Worm (Caenorhabditis elegans) whole organism, young adult: ENCODE results near the gene T02C12.5.
A peak's percentile ranks its signal among the peaks of the same experiment; 100 is the strongest.

Experiments used
- B0019.2 ChIP-seq: fragments of 200-800 bp; sonication (Bioruptor generic); conservative IDR thresholded peaks from 2 replicates; pipeline ENCODE4 v1.3.6; 2022; ENCODE audit warnings: missing genetic modification reagents, missing genetic modification characterization, missing compliant biosample characterization
- B0261.1 ChIP-seq: sonication (generic microtip); optimal IDR thresholded peaks from 2 replicates; lab custom pipeline; 2016; ENCODE audit warnings: mild to moderate bottlenecking, missing genetic modification characterization, moderate library complexity, missing compliant biosample characterization
- B0336.3 ChIP-seq: fragments of 200-800 bp; sonication (Bioruptor generic); IDR thresholded peaks from 2 replicates; pipeline ENCODE4 v1.3.6; 2022; ENCODE audit warnings: missing genetic modification characterization, missing compliant biosample characterization
- C06A6.2 ChIP-seq: fragments of 200-800 bp; sonication (Bioruptor generic); conservative IDR thresholded peaks from 2 replicates; pipeline ENCODE4 v1.3.6; 2022; ENCODE audit warnings: missing genetic modification characterization, missing compliant biosample characterization
- F33H1.4 ChIP-seq: fragments of 200-800 bp; sonication (Bioruptor generic); IDR thresholded peaks from 2 replicates; pipeline ENCODE4 v1.3.6; 2022; ENCODE audit warnings: missing genetic modification reagents, missing genetic modification characterization, missing compliant biosample characterization
- F37B4.10 ChIP-seq: fragments of 200-800 bp; sonication (Bioruptor generic); IDR thresholded peaks from 2 replicates; pipeline ENCODE4 v1.3.6; 2022; ENCODE audit warnings: missing genetic modification characterization, missing compliant biosample characterization
- F39B2.1 ChIP-seq: fragments of 200-800 bp; sonication (Bioruptor generic); IDR thresholded peaks from 2 replicates; pipeline ENCODE4 v1.3.6; 2022; ENCODE audit warnings: missing genetic modification reagents, missing genetic modification characterization, missing compliant biosample characterization
- F49E8.2 ChIP-seq: sonication (generic microtip); optimal IDR thresholded peaks from 3 replicates; lab custom pipeline; 2017; ENCODE audit warnings: missing genetic modification characterization, mild to moderate bottlenecking, missing compliant biosample characterization, antibody characterized with exemption, moderate library complexity; ENCODE audit not compliant: insufficient read depth
- F57A8.1 ChIP-seq: fragments of 200-800 bp; sonication (Bioruptor generic); optimal IDR thresholded peaks from 2 replicates; lab custom pipeline; 2018; ENCODE audit warnings: mild to moderate bottlenecking, missing genetic modification characterization, moderate library complexity, missing compliant biosample characterization
- F57C9.4 ChIP-seq: sonication (generic microtip); optimal IDR thresholded peaks from 2 replicates; lab custom pipeline; 2017; ENCODE audit warnings: mild to moderate bottlenecking, missing genetic modification characterization, missing compliant biosample characterization
- K11D2.4 ChIP-seq: fragments of 200-800 bp; sonication (Bioruptor generic); IDR thresholded peaks from 2 replicates; pipeline ENCODE4 v1.3.6; 2022; ENCODE audit warnings: missing genetic modification reagents, missing genetic modification characterization, missing compliant biosample characterization
- Y53F4B.3 ChIP-seq: fragments of 200-800 bp; sonication (Bioruptor generic); IDR thresholded peaks from 2 replicates; pipeline ENCODE4 v1.3.6; 2022; ENCODE audit warnings: missing genetic modification reagents, missing genetic modification characterization, missing compliant biosample characterization
- Y53G8AR.9 ChIP-seq: fragments of 200-800 bp; sonication (Bioruptor generic); conservative IDR thresholded peaks from 2 replicates; pipeline ENCODE4 v1.3.6; 2022; ENCODE audit warnings: missing genetic modification reagents, missing genetic modification characterization, missing compliant biosample characterization
- Y56A3A.18 ChIP-seq: fragments of 200-800 bp; sonication (Bioruptor generic); IDR thresholded peaks from 2 replicates; pipeline ENCODE4 v1.3.6; 2022; ENCODE audit warnings: missing genetic modification reagents, missing genetic modification characterization, missing compliant biosample characterization
- Y67H2A.10 ChIP-seq: fragments of 200-800 bp; sonication (Bioruptor generic); conservative IDR thresholded peaks from 2 replicates; pipeline ENCODE4 v1.3.6; 2022; ENCODE audit warnings: missing genetic modification reagents, missing genetic modification characterization, missing compliant biosample characterization
- akir-1 ChIP-seq: fragments of 200-800 bp; sonication (Bioruptor generic); optimal IDR thresholded peaks from 2 replicates; lab custom pipeline; 2018; ENCODE audit warnings: mild to moderate bottlenecking, missing genetic modification characterization, moderate library complexity, missing compliant biosample characterization
- ama-1 ChIP-seq, 3 experiments: fragments of 150-350 bp in 1 of 3; sonication (generic microtip) in 2 of 3; optimal IDR thresholded peaks; 2 replicates each; lab custom pipeline; 2014 to 2018; ENCODE audit warnings: missing biosample characterization in 2 of 3, missing genetic modification characterization in 2 of 3, missing genetic modification reagents in 2 of 3
- aptf-2 ChIP-seq: fragments of 200-800 bp; sonication (Bioruptor generic); conservative IDR thresholded peaks from 2 replicates; pipeline ENCODE4 v1.3.6; 2022; ENCODE audit warnings: missing genetic modification reagents, missing genetic modification characterization, missing compliant biosample characterization
- attf-3 ChIP-seq: fragments of 200-800 bp; sonication (Bioruptor generic); conservative IDR thresholded peaks from 2 replicates; pipeline ENCODE4 v1.3.6; 2022; ENCODE audit warnings: missing genetic modification reagents, missing genetic modification characterization, missing compliant biosample characterization
- bed-1 ChIP-seq: fragments of 200-800 bp; sonication (Bioruptor generic); IDR thresholded peaks from 2 replicates; pipeline ENCODE4 v1.3.6; 2022; ENCODE audit warnings: missing genetic modification reagents, missing genetic modification characterization, missing compliant biosample characterization
- bed-2 ChIP-seq: fragments of 200-800 bp; sonication (Bioruptor generic); IDR thresholded peaks from 2 replicates; pipeline ENCODE4 v1.3.6; 2022; ENCODE audit warnings: missing genetic modification reagents, missing genetic modification characterization, missing compliant biosample characterization
- cebp-1 ChIP-seq, 2 experiments: fragments of 200-800 bp in 1 of 2; sonication (Bioruptor generic) in 1 of 2; sonication (generic microtip) in 1 of 2; IDR thresholded peaks in 1 of 2; optimal IDR thresholded peaks in 1 of 2; 2 replicates each; pipeline versions ENCODE4 v1.3.6 to Lab custom; 2017 to 2022; ENCODE audit warnings: missing compliant biosample characterization in 2 of 2, missing genetic modification characterization in 2 of 2, mild to moderate bottlenecking in 1 of 2, missing genetic modification reagents in 1 of 2, moderate library complexity in 1 of 2
- ceh-58 ChIP-seq: fragments of 200-800 bp; sonication (Bioruptor generic); IDR thresholded peaks from 2 replicates; pipeline ENCODE4 v1.3.6; 2022; ENCODE audit warnings: missing genetic modification characterization, missing compliant biosample characterization
- die-1 ChIP-seq: sonication (generic microtip); optimal IDR thresholded peaks from 2 replicates; lab custom pipeline; 2016; ENCODE audit warnings: missing genotype, mild to moderate bottlenecking, missing genetic modification characterization, missing compliant biosample characterization
- dpff-1 ChIP-seq: sonication (generic microtip); optimal IDR thresholded peaks from 2 replicates; lab custom pipeline; 2017; ENCODE audit warnings: mild to moderate bottlenecking, missing genetic modification characterization, missing compliant biosample characterization
- egl-18 ChIP-seq: fragments of 200-800 bp; sonication (Bioruptor generic); IDR thresholded peaks from 2 replicates; pipeline ENCODE4 v1.3.6; 2022; ENCODE audit warnings: missing genetic modification reagents, missing genetic modification characterization, missing compliant biosample characterization
- ekl-4 ChIP-seq: fragments of 200-800 bp; sonication (Bioruptor generic); IDR thresholded peaks from 2 replicates; pipeline ENCODE4 v1.3.6; 2022; ENCODE audit warnings: missing genetic modification reagents, missing genetic modification characterization, missing compliant biosample characterization
- him-1 ChIP-seq: sonication (generic microtip); optimal IDR thresholded peaks from 2 replicates; lab custom pipeline; 2016; ENCODE audit warnings: missing genotype, missing genetic modification reagents, missing genetic modification characterization, missing compliant biosample characterization
- let-607 ChIP-seq, 2 experiments: fragments of 200-800 bp in 1 of 2; sonication (Bioruptor generic) in 1 of 2; sonication (generic microtip) in 1 of 2; optimal IDR thresholded peaks; 2 replicates each; lab custom pipeline; 2016 to 2018; ENCODE audit warnings: mild to moderate bottlenecking in 2 of 2, missing compliant biosample characterization in 2 of 2, missing genetic modification characterization in 2 of 2, moderate library complexity in 2 of 2, missing genotype in 1 of 2
- lin-26 ChIP-seq: fragments of 200-800 bp; sonication (Bioruptor generic); IDR thresholded peaks from 2 replicates; pipeline ENCODE4 v1.3.6; 2022; ENCODE audit warnings: missing genetic modification reagents, missing genetic modification characterization, missing compliant biosample characterization
- lin-40 ChIP-seq: sonication (generic microtip); optimal IDR thresholded peaks from 2 replicates; lab custom pipeline; 2016; ENCODE audit warnings: missing genetic modification characterization, mild to moderate bottlenecking, missing compliant biosample characterization, missing genotype, missing genetic modification reagents
- lir-1 ChIP-seq: fragments of 200-800 bp; sonication (Bioruptor generic); conservative IDR thresholded peaks from 2 replicates; pipeline ENCODE4 v1.3.6; 2022; ENCODE audit warnings: missing genetic modification reagents, missing genetic modification characterization, missing compliant biosample characterization
- lsl-1 ChIP-seq: fragments of 200-800 bp; sonication (Bioruptor generic); optimal IDR thresholded peaks from 2 replicates; lab custom pipeline; 2018; ENCODE audit warnings: mild to moderate bottlenecking, missing genetic modification characterization, moderate library complexity, missing compliant biosample characterization
- madf-3 ChIP-seq: fragments of 200-800 bp; sonication (Bioruptor generic); IDR thresholded peaks from 2 replicates; pipeline ENCODE4 v1.3.6; 2022; ENCODE audit warnings: missing genetic modification reagents, missing genetic modification characterization, missing compliant biosample characterization
- madf-6 ChIP-seq: fragments of 200-800 bp; sonication (Bioruptor generic); IDR thresholded peaks from 2 replicates; pipeline ENCODE4 v1.3.6; 2022; ENCODE audit warnings: missing genetic modification reagents, missing genetic modification characterization, missing compliant biosample characterization
- mcd-1 ChIP-seq: fragments of 200-800 bp; sonication (Bioruptor generic); IDR thresholded peaks from 2 replicates; pipeline ENCODE4 v1.3.6; 2022; ENCODE audit warnings: missing genetic modification reagents, missing genetic modification characterization, missing compliant biosample characterization
- mxl-1 ChIP-seq: sonication (generic microtip); optimal IDR thresholded peaks from 2 replicates; lab custom pipeline; 2016; ENCODE audit warnings: missing genetic modification characterization, missing compliant biosample characterization
- nfya-1 ChIP-seq: sonication (generic microtip); optimal IDR thresholded peaks from 2 replicates; lab custom pipeline; 2017; ENCODE audit warnings: antibody characterized with exemption, missing compliant biosample characterization, missing genetic modification characterization, borderline replicate concordance; ENCODE audit not compliant: insufficient read depth
- nfyb-1 ChIP-seq: fragments of 200-800 bp; sonication (Bioruptor generic); IDR thresholded peaks from 2 replicates; pipeline ENCODE4 v1.3.6; 2022; ENCODE audit warnings: missing genetic modification reagents, missing genetic modification characterization, missing compliant biosample characterization
- nhr-120 ChIP-seq: fragments of 200-800 bp; sonication (Bioruptor generic); IDR thresholded peaks from 2 replicates; pipeline ENCODE4 v1.3.6; 2022; ENCODE audit warnings: missing genetic modification characterization, missing compliant biosample characterization
- sdz-38 ChIP-seq: sonication (generic microtip); optimal IDR thresholded peaks from 2 replicates; lab custom pipeline; 2016; ENCODE audit warnings: missing genotype, missing genetic modification characterization, missing compliant biosample characterization
- snpc-3.4 ChIP-seq: sonication (generic microtip); optimal IDR thresholded peaks from 2 replicates; lab custom pipeline; 2017; ENCODE audit warnings: missing genetic modification characterization, mild to moderate bottlenecking, missing compliant biosample characterization, antibody characterized with exemption, moderate library complexity, missing genotype, missing genetic modification reagents
- somi-1 ChIP-seq: fragments of 200-800 bp; sonication (Bioruptor generic); optimal IDR thresholded peaks from 2 replicates; lab custom pipeline; 2018; ENCODE audit warnings: mild to moderate bottlenecking, missing genetic modification characterization, missing compliant biosample characterization
- sptf-2 ChIP-seq: fragments of 200-800 bp; sonication (Bioruptor generic); optimal IDR thresholded peaks from 2 replicates; lab custom pipeline; 2018; ENCODE audit warnings: mild to moderate bottlenecking, missing genetic modification characterization, missing compliant biosample characterization
- unc-130 ChIP-seq: sonication (generic microtip); optimal IDR thresholded peaks from 2 replicates; lab custom pipeline; 2016; ENCODE audit warnings: missing genetic modification reagents, missing genetic modification characterization, missing compliant biosample characterization
- zfh-2 ChIP-seq: fragments of 200-800 bp; sonication (Bioruptor generic); conservative IDR thresholded peaks from 2 replicates; pipeline ENCODE4 v1.3.6; 2022; ENCODE audit warnings: missing genetic modification reagents, missing genetic modification characterization, missing compliant biosample characterization
- ztf-18 ChIP-seq: sonication (generic microtip); optimal IDR thresholded peaks from 2 replicates; lab custom pipeline; 2016; ENCODE audit warnings: missing genotype, mild to moderate bottlenecking, missing genetic modification characterization, missing compliant biosample characterization
- ztf-25 ChIP-seq: fragments of 200-800 bp; sonication (Bioruptor generic); IDR thresholded peaks from 2 replicates; pipeline ENCODE4 v1.3.6; 2022; ENCODE audit warnings: missing genetic modification reagents, missing genetic modification characterization, missing compliant biosample characterization

Gene T02C12.5

DNA sequence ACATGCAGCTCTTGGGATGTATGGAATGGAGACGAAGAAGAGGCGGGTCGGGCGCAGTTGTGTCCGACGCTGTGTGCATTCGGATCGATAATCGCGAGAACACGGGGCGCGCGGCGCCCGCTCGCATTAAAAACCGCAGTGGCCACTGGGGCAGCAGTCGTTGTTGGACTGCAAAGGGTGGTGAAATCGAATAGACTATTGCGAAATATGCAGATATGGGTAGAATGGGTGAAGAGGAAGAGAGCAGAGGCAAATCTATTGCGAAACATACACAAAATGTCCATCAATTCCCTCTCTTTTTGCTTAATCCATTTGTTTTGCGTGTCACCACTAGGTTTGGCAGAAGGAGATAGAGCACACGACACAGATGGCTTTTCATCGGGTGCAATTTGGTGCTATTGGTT, 9.9 kb downstream of the T02C12.5 start:
- no peak for TF ChIP-seq lsl-1 (GFP tag; lab: Kevin White, UChicago)
- TF ChIP-seq ekl-4 (GFP tag; lab: Robert Waterston, UW): no peak
- no peak for TF ChIP-seq madf-3 (GFP tag; lab: Robert Waterston, UW)
- no peak for TF ChIP-seq F49E8.2 (tag; lab: Kevin White, UChicago)
- TF ChIP-seq lin-40 (tag; lab: Kevin White, UChicago): peak; percentile 11
- no peak for TF ChIP-seq madf-6 (GFP tag; lab: Robert Waterston, UW)
- no peak for TF ChIP-seq him-1 (tag; lab: Kevin White, UChicago)
- TF ChIP-seq B0019.2 (GFP tag; lab: Robert Waterston, UW): no peak
- TF ChIP-seq B0261.1 (tag; lab: Kevin White, UChicago): no peak
- no peak for TF ChIP-seq lir-1 (GFP tag; lab: Robert Waterston, UW)
- no peak for TF ChIP-seq nfya-1 (tag; lab: Kevin White, UChicago)
- no peak for TF ChIP-seq snpc-3.4 (tag; lab: Kevin White, UChicago)
- TF ChIP-seq sptf-2 (GFP tag; lab: Kevin White, UChicago): no peak
- TF ChIP-seq ceh-58 (GFP tag; lab: Robert Waterston, UW): no peak
- TF ChIP-seq nhr-120 (GFP tag; lab: Robert Waterston, UW): no peak
- TF ChIP-seq bed-1 (GFP tag; lab: Robert Waterston, UW): no peak
- TF ChIP-seq lin-26 (GFP tag; lab: Robert Waterston, UW): 0 out of 2 replicates have a peak, but pooled peaks have one; percentile 30
- peak; percentile 43 for TF ChIP-seq somi-1 (GFP tag; lab: Kevin White, UChicago)
- TF ChIP-seq Y56A3A.18: no peak
- TF ChIP-seq ztf-18 (tag; lab: Kevin White, UChicago): peak; percentile 31
- no peak for TF ChIP-seq Y67H2A.10
- no peak for TF ChIP-seq sdz-38 (tag; lab: Kevin White, UChicago)
- peak; percentile 13 to 21 for TF ChIP-seq let-607 (tag; optimal IDR thresholded peaks at IDR 0.05; lab: Kevin White, UChicago)
- TF ChIP-seq cebp-1 (GFP tag; IDR thresholded peaks at IDR 0.05; lab: Robert Waterston, UW): peak; percentile 99
- TF ChIP-seq cebp-1 (tag; optimal IDR thresholded peaks at IDR 0.05; lab: Kevin White, UChicago): peak; percentile 100
- TF ChIP-seq nfyb-1 (GFP tag; lab: Robert Waterston, UW): peak; percentile 76
- 0 out of 2 replicates have a peak, but pooled peaks have one; percentile 42 for TF ChIP-seq K11D2.4
- TF ChIP-seq F39B2.1 (GFP tag; lab: Robert Waterston, UW): no peak
- TF ChIP-seq egl-18: no peak
- TF ChIP-seq Y53F4B.3 (GFP tag; lab: Robert Waterston, UW): no peak
- no peak for TF ChIP-seq akir-1 (GFP tag; lab: Kevin White, UChicago)
- no peak for TF ChIP-seq F37B4.10 (GFP tag; lab: Robert Waterston, UW)
- TF ChIP-seq aptf-2 (GFP tag; lab: Robert Waterston, UW): no peak
- no peak for TF ChIP-seq B0336.3 (GFP tag; lab: Robert Waterston, UW)
- TF ChIP-seq dpff-1 (tag; lab: Kevin White, UChicago): no peak
- TF ChIP-seq F57C9.4: no peak
- no peak for TF ChIP-seq bed-2 (GFP tag; lab: Robert Waterston, UW)
- TF ChIP-seq zfh-2 (GFP tag; lab: Robert Waterston, UW): peak; percentile 97
- TF ChIP-seq C06A6.2 (GFP tag; lab: Robert Waterston, UW): peak; percentile 40; the same call in 1 of the 2 replicates
- TF ChIP-seq mcd-1 (GFP tag; lab: Robert Waterston, UW): peak; percentile 31; the same call in 1 of the 2 replicates
- no peak for TF ChIP-seq Y53G8AR.9 (GFP tag; lab: Robert Waterston, UW)
- peak; percentile 41 for TF ChIP-seq ama-1 (optimal IDR thresholded peaks at IDR 0.05; lab: Kevin White, UChicago)
- TF ChIP-seq ama-1 (GFP tag; optimal IDR thresholded peaks at IDR 0.05; lab: Kevin White, UChicago): no peak
- TF ChIP-seq ztf-25 (GFP tag; lab: Robert Waterston, UW): no peak
- TF ChIP-seq mxl-1: no peak
- TF ChIP-seq F57A8.1 (GFP tag; lab: Kevin White, UChicago): no peak
- TF ChIP-seq unc-130 (GFP tag; lab: Kevin White, UChicago): no peak
- TF ChIP-seq F33H1.4 (GFP tag; lab: Robert Waterston, UW): no peak
- no peak for TF ChIP-seq die-1
- TF ChIP-seq attf-3 (GFP tag; lab: Robert Waterston, UW): no peak
